Fruit fly (Drosophila melanogaster): ENCODE results near the gene Mo25.
A peak's percentile ranks its signal among the peaks of the same experiment; 100 is the strongest.
"Not testable (repeated sequence)": the region's sequence is repeated elsewhere in the genome, so short reads cannot be mapped to it uniquely, and the experiment has no call there.

Mo25 gene

dm6 chr3L:16574307-16574946 is 40.8 kb downstream of the Mo25 start, which contains the start of gene mbf1 (continued):
- TF ChIP-seq N (GFP tag; optimal IDR thresholded peaks at IDR 0.05) (no peak), CG32264 (GFP tag; optimal IDR thresholded peaks at IDR 0.05) (no peak), psq (GFP tag; optimal IDR thresholded peaks at IDR 0.05) (no peak), GATAd (GFP tag; optimal IDR thresholded peaks at IDR 0.05) (no peak), OdsH (GFP tag; optimal IDR thresholded peaks at IDR 0.05) (no peak), Myc (optimal IDR thresholded peaks at IDR 0.05) (no peak)

- TF ChIP-seq br, GATAd, N (GFP tag; optimal IDR thresholded peaks at IDR 0.05): not testable (repeated sequence)
Observed at dm6 chr3L:16573234-16573633, 42.0 kb downstream of the Mo25 start, which contains the start of gene Mipp1. Mipp1 (minus strand) TSS chr3L:16573334.

- no peak for TF ChIP-seq Dfd (GFP tag; optimal IDR thresholded peaks at IDR 0.05)
- no peak for TF ChIP-seq rgr (GFP tag; optimal IDR thresholded peaks at IDR 0.05)
- TF ChIP-seq HLH106 (tag; optimal IDR thresholded peaks at IDR 0.05), result no peak
- no peak for TF ChIP-seq dsf (GFP tag; optimal IDR thresholded peaks at IDR 0.05; ENCODE audit: borderline replicate concordance)
- TF ChIP-seq sv (GFP tag; optimal IDR thresholded peaks at IDR 0.05), result no peak
- peak in 1 of 2 experiments; percentile 44 for TF ChIP-seq dl (GFP tag; optimal IDR thresholded peaks at IDR 0.05; ENCODE audit: insufficient read depth in 1 of 2, partially characterized antibody in 2 of 2)
- no peak for TF ChIP-seq woc (GFP tag; optimal IDR thresholded peaks at IDR 0.05)
- TF ChIP-seq Hr78 (GFP tag; optimal IDR thresholded peaks at IDR 0.05), result no peak
- no peak for TF ChIP-seq Myc (optimal IDR thresholded peaks at IDR 0.05)
- peak; percentile 13 for TF ChIP-seq Hnf4 (GFP tag; optimal IDR thresholded peaks at IDR 0.05)
- no peak for TF ChIP-seq fru (GFP tag; optimal IDR thresholded peaks at IDR 0.05)
- TF ChIP-seq CG32264 (GFP tag; optimal IDR thresholded peaks at IDR 0.05), result no peak
- peak; percentile 15 for TF ChIP-seq Dif (GFP tag; optimal IDR thresholded peaks at IDR 0.05; ENCODE audit: partially characterized antibody)
- TF ChIP-seq brk (GFP tag; optimal IDR thresholded peaks at IDR 0.05), result no peak
- TF ChIP-seq psq (GFP tag; optimal IDR thresholded peaks at IDR 0.05), result no peak
- TF ChIP-seq Rel (GFP tag; optimal IDR thresholded peaks at IDR 0.05), result no peak
- TF ChIP-seq Rel (tag; optimal IDR thresholded peaks at IDR 0.05), result no peak
Observed at dm6 chr3L:16572208-16572607, 43.1 kb downstream of the Mo25 start.

dm6 chr3L:16571739-16572063 is 43.6 kb downstream of the Mo25 start:
- no peak for TF ChIP-seq dsf (GFP tag; optimal IDR thresholded peaks at IDR 0.05; ENCODE audit: borderline replicate concordance)
- TF ChIP-seq Dif (GFP tag; optimal IDR thresholded peaks at IDR 0.05; ENCODE audit: partially characterized antibody), result no peak
- TF ChIP-seq Mio (GFP tag; optimal IDR thresholded peaks at IDR 0.05), result no peak

- TF ChIP-seq rgr (GFP tag; optimal IDR thresholded peaks at IDR 0.05) (no peak), N (GFP tag; optimal IDR thresholded peaks at IDR 0.05) (no peak), Jra (GFP tag; optimal IDR thresholded peaks at IDR 0.05) (no peak), GATAd (GFP tag; optimal IDR thresholded peaks at IDR 0.05) (no peak), psq (GFP tag; optimal IDR thresholded peaks at IDR 0.05) (no peak), OdsH (GFP tag; optimal IDR thresholded peaks at IDR 0.05) (no peak), Hnf4 (GFP tag; optimal IDR thresholded peaks at IDR 0.05) (no peak), CrebA (GFP tag; optimal IDR thresholded peaks at IDR 0.05; ENCODE audit: borderline replicate concordance) (no peak), br (GFP tag; optimal IDR thresholded peaks at IDR 0.05) (no peak), h (GFP tag; optimal IDR thresholded peaks at IDR 0.05) (no peak), CG9705 (GFP tag; optimal IDR thresholded peaks at IDR 0.05) (no peak), Mio (GFP tag; optimal IDR thresholded peaks at IDR 0.05) (no peak), ey (GFP tag; optimal IDR thresholded peaks at IDR 0.05) (no peak), CG32264 (GFP tag; optimal IDR thresholded peaks at IDR 0.05) (no peak), dmrt93B (GFP tag; optimal IDR thresholded peaks at IDR 0.05) (no peak), Dif (GFP tag; optimal IDR thresholded peaks at IDR 0.05; ENCODE audit: partially characterized antibody) (no peak), lola (GFP tag; optimal IDR thresholded peaks at IDR 0.05) (no peak)
Observed at dm6 chr3L:16571014-16571738, 44.1 kb downstream of the Mo25 start.

Measured in whole organism, wandering third instar larva.